Worm (Caenorhabditis elegans) whole organism, young adult: Measurements from ENCODE around the gene flp-12.

Experiments
- F33H1.4 ChIP-seq: fragments of 200-800 bp; sonication (Bioruptor generic); IDR thresholded peaks from 2 replicates; pipeline ENCODE4 v1.3.6; 2022; ENCODE audit warnings: missing genetic modification reagents, missing genetic modification characterization, missing compliant biosample characterization
- K11D2.4 ChIP-seq: fragments of 200-800 bp; sonication (Bioruptor generic); IDR thresholded peaks from 2 replicates; pipeline ENCODE4 v1.3.6; 2022; ENCODE audit warnings: missing genetic modification reagents, missing genetic modification characterization, missing compliant biosample characterization
- Y79H2A.3 ChIP-seq: fragments of 200-800 bp; sonication (Bioruptor generic); conservative IDR thresholded peaks from 2 replicates; pipeline ENCODE4 v1.3.6; 2022; ENCODE audit warnings: missing genetic modification reagents, missing genetic modification characterization, missing compliant biosample characterization
- atf-7 ChIP-seq: sonication (generic microtip); optimal IDR thresholded peaks from 2 replicates; lab custom pipeline; 2017; ENCODE audit warnings: mild to moderate bottlenecking, missing genetic modification characterization, missing compliant biosample characterization
- attf-3 ChIP-seq: fragments of 200-800 bp; sonication (Bioruptor generic); conservative IDR thresholded peaks from 2 replicates; pipeline ENCODE4 v1.3.6; 2022; ENCODE audit warnings: missing genetic modification reagents, missing genetic modification characterization, missing compliant biosample characterization
- egrh-3 ChIP-seq: fragments of 200-800 bp; sonication (Bioruptor generic); IDR thresholded peaks from 2 replicates; pipeline ENCODE4 v1.3.6; 2022; ENCODE audit warnings: missing genetic modification reagents, missing genetic modification characterization, missing compliant biosample characterization
- mel-28 ChIP-seq: sonication (generic microtip); optimal IDR thresholded peaks from 2 replicates; lab custom pipeline; 2016; ENCODE audit warnings: borderline replicate concordance, mild to moderate bottlenecking, missing genetic modification characterization, missing compliant biosample characterization
- mes-4 ChIP-seq: sonication (generic microtip); optimal IDR thresholded peaks from 2 replicates; lab custom pipeline; 2016; ENCODE audit warnings: missing genotype, missing genetic modification characterization, missing compliant biosample characterization
- pha-4 ChIP-seq: fragments of 150-350 bp; sonication (generic microtip); optimal IDR thresholded peaks from 2 replicates; lab custom pipeline; 2014; ENCODE audit warnings: missing biosample characterization, missing genetic modification reagents, missing genetic modification characterization
- unc-62 ChIP-seq: fragments of 150-350 bp; optimal IDR thresholded peaks from 2 replicates; lab custom pipeline; 2014; ENCODE audit warnings: missing biosample characterization, missing genetic modification reagents, missing genetic modification characterization
- ztf-25 ChIP-seq: fragments of 200-800 bp; sonication (Bioruptor generic); IDR thresholded peaks from 2 replicates; pipeline ENCODE4 v1.3.6; 2022; ENCODE audit warnings: missing genetic modification reagents, missing genetic modification characterization, missing compliant biosample characterization

DNA sequence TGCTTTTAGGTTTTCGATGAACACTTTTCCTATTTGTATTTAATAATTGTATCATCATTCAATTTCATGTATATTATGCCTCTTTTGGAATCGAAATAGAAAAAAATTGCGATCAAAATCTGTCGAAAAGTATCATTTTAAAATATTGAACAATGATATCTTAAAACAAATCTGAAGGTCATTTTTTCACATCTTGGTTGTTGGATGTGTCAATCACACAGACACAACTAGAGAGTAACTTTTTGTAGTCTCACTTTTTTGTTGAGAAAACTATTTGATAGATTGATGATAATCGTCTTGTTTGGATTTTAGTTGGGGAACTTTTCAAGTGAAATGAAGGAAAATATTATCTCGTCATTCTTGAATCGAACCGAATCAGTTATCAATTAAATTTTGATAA, 22.9 kb downstream of the flp-12 start:
- no peak for TF ChIP-seq Y79H2A.3 (GFP tag; lab: Robert Waterston, UW)
- TF ChIP-seq attf-3 (GFP tag; lab: Robert Waterston, UW) = no peak
- TF ChIP-seq mel-28 (tag; lab: Kevin White, UChicago) = no peak
- TF ChIP-seq unc-62 (GFP tag; lab: Kevin White, UChicago) = no peak
- no peak for TF ChIP-seq mes-4
- TF ChIP-seq atf-7 (tag; lab: Kevin White, UChicago) = no peak
- TF ChIP-seq egrh-3 = no peak
- no peak for TF ChIP-seq K11D2.4 (GFP tag; lab: Robert Waterston, UW)
- TF ChIP-seq pha-4 (tag; lab: Kevin White, UChicago) = no peak
- no peak for TF ChIP-seq ztf-25
- no peak for TF ChIP-seq F33H1.4 (GFP tag; lab: Robert Waterston, UW)
